Worm (Caenorhabditis elegans) whole organism, L1 larva: ENCODE results near the gene Y51B9A.5.

Experiments
- F16B12.6 ChIP-seq: fragments of 150-350 bp; optimal IDR thresholded peaks from 2 replicates; lab custom pipeline; 2014; ENCODE audit warnings: missing biosample characterization, missing genetic modification characterization
- Y116A8C.19 ChIP-seq: sonication (generic microtip); optimal IDR thresholded peaks from 2 replicates; lab custom pipeline; 2016; ENCODE audit warnings: missing compliant biosample characterization, missing genetic modification characterization, borderline replicate concordance
- ceh-90 ChIP-seq: sonication (generic microtip); optimal IDR thresholded peaks from 2 replicates; lab custom pipeline; 2016; ENCODE audit warnings: missing genetic modification characterization, missing compliant biosample characterization
- efl-1 ChIP-seq, 4 experiments: fragments of 150-350 bp; optimal IDR thresholded peaks in 3 of 4; peaks in 1 of 4; 1 replicate in 1 of 4; 2 replicates in 3 of 4; lab custom pipeline; 2014; ENCODE audit warnings: missing biosample characterization in 2 of 4, missing genetic modification characterization in 2 of 4, missing genetic modification reagents in 2 of 4
- efl-3 ChIP-seq: fragments of 200-800 bp; sonication (Bioruptor generic); optimal IDR thresholded peaks from 2 replicates; lab custom pipeline; 2018; ENCODE audit warnings: mild to moderate bottlenecking, missing genetic modification characterization, missing compliant biosample characterization
- egl-13 ChIP-seq: sonication (generic microtip); optimal IDR thresholded peaks from 2 replicates; lab custom pipeline; 2016; ENCODE audit warnings: missing genotype, missing genetic modification reagents, missing genetic modification characterization, missing compliant biosample characterization
- elt-2 ChIP-seq: sonication (generic microtip); optimal IDR thresholded peaks from 2 replicates; lab custom pipeline; 2016; ENCODE audit warnings: missing genetic modification characterization, mild to moderate bottlenecking, inconsistent platforms, missing compliant biosample characterization, missing genetic modification reagents
- fkh-10 ChIP-seq: sonication (generic microtip); optimal IDR thresholded peaks from 2 replicates; lab custom pipeline; 2017; ENCODE audit warnings: missing biosample characterization, missing genetic modification reagents, missing genetic modification characterization
- fkh-8 ChIP-seq: sonication (generic microtip); optimal IDR thresholded peaks from 2 replicates; lab custom pipeline; 2016; ENCODE audit warnings: mild to moderate bottlenecking, missing genetic modification characterization, missing compliant biosample characterization
- fos-1 ChIP-seq: fragments of 150-350 bp; optimal IDR thresholded peaks from 2 replicates; lab custom pipeline; 2014; ENCODE audit warnings: missing biosample characterization, missing genetic modification characterization
- grh-1 ChIP-seq: fragments of 200-800 bp; sonication (Bioruptor generic); IDR thresholded peaks from 2 replicates; pipeline ENCODE4 v1.3.6; 2022; ENCODE audit warnings: missing genetic modification reagents, missing genetic modification characterization, missing compliant biosample characterization
- hlh-17 ChIP-seq: fragments of 200-800 bp; sonication (Bioruptor generic); optimal IDR thresholded peaks from 2 replicates; lab custom pipeline; 2018; ENCODE audit warnings: missing genetic modification characterization, mild to moderate bottlenecking, missing compliant biosample characterization, moderate library complexity, borderline replicate concordance
- jun-1 ChIP-seq: fragments of 150-350 bp; optimal IDR thresholded peaks from 2 replicates; lab custom pipeline; 2014; ENCODE audit warnings: missing biosample characterization, missing genetic modification reagents, missing genetic modification characterization
- lin-15B ChIP-seq: fragments of 150-350 bp; sonication (generic microtip); optimal IDR thresholded peaks from 3 replicates; lab custom pipeline; 2014; ENCODE audit warnings: missing biosample characterization, missing genetic modification characterization
- lin-35 ChIP-seq, 2 experiments: fragments of 150-350 bp; optimal IDR thresholded peaks; 2 replicates each; lab custom pipeline; 2014; ENCODE audit warnings: missing biosample characterization in 2 of 2, missing genetic modification characterization in 2 of 2, missing genetic modification reagents in 2 of 2
- mab-9 ChIP-seq: fragments of 200-800 bp; sonication (Bioruptor generic); IDR thresholded peaks from 2 replicates; pipeline ENCODE4 v1.3.6; 2022; ENCODE audit warnings: missing genetic modification reagents, missing genetic modification characterization, missing compliant biosample characterization
- mef-2 ChIP-seq: fragments of 150-350 bp; optimal IDR thresholded peaks from 2 replicates; lab custom pipeline; 2014; ENCODE audit warnings: missing biosample characterization, missing genetic modification characterization
- mep-1 ChIP-seq: fragments of 150-350 bp; optimal IDR thresholded peaks from 2 replicates; lab custom pipeline; 2014; ENCODE audit warnings: missing biosample characterization, missing genetic modification characterization
- nhr-11 ChIP-seq: fragments of 150-350 bp; optimal IDR thresholded peaks from 2 replicates; lab custom pipeline; 2014; ENCODE audit warnings: missing biosample characterization, missing genetic modification characterization
- nhr-19 ChIP-seq: fragments of 200-800 bp; sonication (Bioruptor generic); conservative IDR thresholded peaks from 2 replicates; pipeline ENCODE4 v1.3.6; 2022; ENCODE audit warnings: missing genetic modification characterization, missing compliant biosample characterization
- nhr-20 ChIP-seq: sonication (generic microtip); optimal IDR thresholded peaks from 2 replicates; lab custom pipeline; 2016; ENCODE audit warnings: mild to moderate bottlenecking, missing genetic modification characterization, missing compliant biosample characterization
- nhr-47 ChIP-seq: sonication (generic microtip); optimal IDR thresholded peaks from 2 replicates; lab custom pipeline; 2016; ENCODE audit warnings: mild to moderate bottlenecking, missing genetic modification characterization, moderate library complexity, missing compliant biosample characterization
- nhr-85 ChIP-seq: sonication (generic microtip); peaks from one replicate; lab custom pipeline; 2016; ENCODE audit warnings: missing genetic modification characterization, inconsistent platforms, missing compliant biosample characterization
- pag-3 ChIP-seq: sonication (generic microtip); optimal IDR thresholded peaks from 2 replicates; lab custom pipeline; 2017; ENCODE audit warnings: missing genetic modification characterization, mild to moderate bottlenecking, missing compliant biosample characterization, antibody characterized with exemption, borderline replicate concordance; ENCODE audit not compliant: insufficient read depth
- pax-3 ChIP-seq: fragments of 200-800 bp; sonication (Bioruptor generic); optimal IDR thresholded peaks from 2 replicates; lab custom pipeline; 2018; ENCODE audit warnings: mild to moderate bottlenecking, missing genetic modification characterization, moderate library complexity, missing compliant biosample characterization
- snpc-4 ChIP-seq: fragments of 150-350 bp; optimal IDR thresholded peaks from 2 replicates; lab custom pipeline; 2014; ENCODE audit warnings: missing biosample characterization, missing genetic modification characterization
- tbx-2 ChIP-seq: sonication (generic microtip); optimal IDR thresholded peaks from 2 replicates; lab custom pipeline; 2016; ENCODE audit warnings: missing genetic modification characterization, missing compliant biosample characterization
- tlp-1 ChIP-seq: fragments of 150-350 bp; optimal IDR thresholded peaks from 2 replicates; lab custom pipeline; 2014; ENCODE audit warnings: missing biosample characterization, missing genetic modification characterization
- unc-30 ChIP-seq: sonication (generic microtip); optimal IDR thresholded peaks from 2 replicates; lab custom pipeline; 2017; ENCODE audit warnings: missing biosample characterization, missing genetic modification characterization
- unc-62 ChIP-seq: fragments of 150-350 bp; optimal IDR thresholded peaks from 2 replicates; lab custom pipeline; 2014; ENCODE audit warnings: missing biosample characterization, missing genetic modification reagents, missing genetic modification characterization
- unc-86 ChIP-seq: sonication (generic microtip); optimal IDR thresholded peaks from 2 replicates; lab custom pipeline; 2016; ENCODE audit warnings: missing genetic modification characterization, missing compliant biosample characterization
- ztf-4 ChIP-seq: fragments of 150-350 bp; optimal IDR thresholded peaks from 2 replicates; lab custom pipeline; 2014; ENCODE audit warnings: missing biosample characterization, missing genetic modification characterization

Gene Y51B9A.5

DNA sequence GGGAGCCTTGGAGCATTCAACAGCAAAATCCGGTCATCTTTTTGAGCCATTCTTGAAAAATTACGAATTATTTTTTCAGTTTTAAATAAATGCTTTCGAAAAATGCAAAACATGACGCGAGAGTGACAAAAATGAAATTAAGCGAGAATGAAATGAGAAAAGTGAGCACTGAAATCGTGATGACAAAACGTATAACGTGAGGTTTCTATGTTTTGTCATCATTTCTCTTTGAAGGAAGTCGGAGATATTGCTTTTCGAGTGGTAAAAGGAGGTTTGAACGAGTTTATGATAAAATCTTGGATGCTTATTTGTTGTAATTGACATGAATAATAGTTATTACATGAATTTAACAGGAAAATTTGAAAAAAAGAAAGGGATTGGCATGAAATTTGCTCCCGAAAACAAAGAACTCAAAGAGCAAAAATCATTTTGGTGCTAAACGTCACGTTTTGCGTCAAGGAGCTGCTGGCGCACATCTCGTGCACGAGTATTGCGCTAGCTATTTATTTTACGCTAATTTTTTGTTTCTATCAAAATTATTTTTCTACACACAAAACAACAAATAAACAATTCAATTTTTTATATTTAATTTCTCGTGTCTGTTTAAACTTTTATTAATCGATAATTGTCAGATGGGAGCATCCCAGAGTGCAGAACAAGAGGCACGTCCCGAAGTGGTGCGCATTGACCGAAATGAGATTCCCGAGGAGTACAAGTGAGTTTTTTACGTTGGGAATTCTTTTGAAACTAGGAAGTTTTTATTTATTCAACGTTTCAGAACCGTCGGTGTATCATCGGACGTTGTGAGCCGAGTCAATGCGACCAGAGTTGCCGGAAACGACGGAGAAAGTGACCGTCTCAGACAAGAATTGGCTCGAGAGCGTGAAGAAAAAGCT is 12.7 kb downstream of the Y51B9A.5 start, which contains the start of the genes gss-1 and chch-3 (continued):
- TF ChIP-seq nhr-19 (GFP tag; lab: Robert Waterston, UW): peak; percentile 77
- TF ChIP-seq nhr-11 (tag; lab: Kevin White, UChicago): peak; percentile 61
- TF ChIP-seq hlh-17: no peak
- no peak for TF ChIP-seq Y116A8C.19 (tag; lab: Kevin White, UChicago)
- peak; percentile 46 for TF ChIP-seq snpc-4
- peak; percentile 74 for TF ChIP-seq nhr-47 (tag; lab: Kevin White, UChicago)
- TF ChIP-seq nhr-20 (tag; lab: Kevin White, UChicago): peak; percentile 80
- TF ChIP-seq F16B12.6 (tag; lab: Kevin White, UChicago): peak; percentile 58
- TF ChIP-seq lin-35 (GFP tag; optimal IDR thresholded peaks at IDR 0.05; lab: Kevin White, UChicago): peak; percentile 75 to 81
- no peak for TF ChIP-seq ztf-4 (tag; lab: Kevin White, UChicago)
- no peak for TF ChIP-seq mef-2 (tag; lab: Kevin White, UChicago)
- peak; percentile 33 for TF ChIP-seq egl-13 (tag; lab: Kevin White, UChicago)
- TF ChIP-seq ceh-90 (tag; lab: Kevin White, UChicago): no peak

DNA sequence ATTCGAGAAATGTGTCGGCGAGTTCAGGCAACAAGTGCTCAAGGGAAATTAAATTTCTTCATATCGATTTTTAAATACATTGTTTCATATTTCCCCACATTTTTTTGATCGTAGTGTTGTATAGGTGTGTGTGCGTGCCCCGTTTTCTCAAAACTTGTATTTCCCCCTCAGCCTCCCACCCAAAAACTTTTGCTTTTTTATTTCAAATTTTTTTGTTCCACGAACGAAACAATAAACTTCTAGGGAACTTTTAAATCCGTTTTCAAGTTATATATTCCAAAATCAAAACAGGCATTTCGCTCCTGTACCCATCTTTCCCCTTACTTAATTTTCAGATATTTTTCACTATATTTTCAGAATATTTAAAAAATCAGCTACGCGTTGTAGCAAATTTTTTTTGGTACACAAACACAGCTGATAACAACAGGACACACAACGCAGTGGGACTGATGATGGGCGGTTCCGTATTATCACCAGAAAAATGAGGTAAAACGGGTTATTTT is 14.2 kb downstream of the Y51B9A.5 start, which contains the start of the genes M176.4 and M176.16:
M176.4 (plus strand) TSS at position 301 of the 503 bp plus-strand sequence.
M176.16 (plus strand) TSS at position 453 of the 503 bp plus-strand sequence.
- TF ChIP-seq efl-1 (optimal IDR thresholded peaks at IDR 0.05; lab: Kevin White, UChicago): no peak
- peak in 1 of 2 experiments; percentile 52 for TF ChIP-seq efl-1 (GFP tag; optimal IDR thresholded peaks at IDR 0.05 in 1 of 2; lab: Kevin White, UChicago)
- TF ChIP-seq nhr-85 (tag; lab: Kevin White, UChicago): peak; percentile 3
- no peak for TF ChIP-seq fos-1 (tag; lab: Kevin White, UChicago)

DNA sequence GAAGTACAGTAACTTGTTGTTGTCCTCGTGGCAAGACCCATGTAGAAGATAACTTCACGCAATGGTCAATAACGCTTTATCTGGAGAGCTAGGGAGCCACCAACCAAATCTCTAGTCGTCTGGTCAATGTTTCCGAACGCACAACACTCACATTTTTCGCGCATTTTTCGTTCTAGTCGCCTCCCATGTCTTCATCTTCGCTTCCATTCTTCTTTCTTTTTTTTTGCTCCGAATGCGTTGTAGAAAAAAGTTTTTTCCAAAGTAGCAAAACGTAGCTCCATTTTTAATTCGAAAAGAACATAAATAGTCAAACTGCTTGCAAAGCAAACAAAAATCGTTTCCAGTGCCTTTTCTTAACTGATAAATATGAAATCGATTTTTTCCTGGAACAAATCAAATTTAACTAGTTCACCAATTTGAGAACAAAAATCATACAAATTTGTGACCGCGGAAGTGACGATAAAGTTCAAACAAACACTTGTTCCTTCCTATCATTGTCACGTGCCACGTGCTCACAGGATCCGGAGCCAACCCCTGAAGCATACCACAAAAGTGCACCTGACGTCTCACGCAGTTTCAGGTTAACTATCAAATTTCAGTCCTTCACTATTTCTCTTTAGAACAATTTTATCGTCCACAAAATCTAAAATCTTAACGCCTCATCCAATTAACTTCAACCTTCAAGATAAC is 15.0 kb downstream of the Y51B9A.5 start:
- TF ChIP-seq fkh-10 (GFP tag; lab: Kevin White, UChicago): no peak
- peak; percentile 18 for TF ChIP-seq elt-2 (tag; lab: Kevin White, UChicago)
- TF ChIP-seq egl-13 (tag; lab: Kevin White, UChicago): no peak
- TF ChIP-seq mep-1 (tag; lab: Kevin White, UChicago): no peak
- TF ChIP-seq fkh-8: no peak
- no peak for TF ChIP-seq grh-1
- no peak for TF ChIP-seq unc-30

DNA sequence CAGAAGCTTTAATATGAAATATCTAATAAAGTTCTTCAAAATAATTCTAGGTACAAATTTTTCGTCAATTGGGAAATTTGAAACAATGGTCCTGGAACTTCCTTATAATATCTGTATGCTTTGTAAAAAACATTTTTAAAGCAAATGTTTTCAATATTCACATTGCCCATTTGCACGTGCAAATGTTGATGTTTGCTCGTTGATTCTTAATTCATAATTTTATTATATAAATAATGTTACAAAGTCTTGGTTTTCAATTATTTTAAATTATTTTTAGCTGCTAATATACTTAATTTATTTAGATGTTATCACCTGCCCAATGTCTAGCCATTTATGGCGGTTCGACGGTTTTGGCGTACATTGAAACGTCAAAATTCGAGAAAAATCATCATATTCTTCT is 18.0 kb downstream of the Y51B9A.5 start, which contains the start of gene M176.11:
M176.11 (plus strand) TSS at position 301 of the 400 bp plus-strand sequence.
- TF ChIP-seq hlh-17: no peak
- TF ChIP-seq tbx-2 (tag; lab: Kevin White, UChicago): no peak
- TF ChIP-seq nhr-47 (tag; lab: Kevin White, UChicago): no peak
- no peak for TF ChIP-seq jun-1 (tag; lab: Kevin White, UChicago)
- no peak for TF ChIP-seq unc-62 (GFP tag; lab: Kevin White, UChicago)
- TF ChIP-seq unc-86 (tag; lab: Kevin White, UChicago): no peak
- no peak for TF ChIP-seq tlp-1 (tag; lab: Kevin White, UChicago)
- TF ChIP-seq efl-3 (GFP tag; lab: Kevin White, UChicago): no peak

DNA sequence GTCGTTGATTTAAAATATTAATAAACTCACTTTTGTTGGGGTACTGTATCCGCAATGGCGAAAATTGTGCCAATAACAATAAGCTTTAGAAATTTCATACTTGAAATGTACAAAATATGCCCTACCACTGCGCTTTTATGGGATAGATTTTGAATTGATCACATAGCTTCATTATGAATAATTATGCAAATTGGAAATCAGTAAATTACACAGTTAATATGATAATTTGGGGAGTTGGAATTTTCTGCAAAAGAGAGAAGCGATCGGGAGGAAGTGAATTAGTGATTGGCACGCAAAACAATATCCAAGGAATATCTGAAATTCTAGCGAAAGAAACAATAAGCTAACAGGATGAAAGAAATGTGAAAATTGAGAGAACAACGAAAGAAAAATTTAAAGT is 22.1 kb downstream of the Y51B9A.5 start, which contains the start of gene M176.10:
M176.10 (minus strand) TSS at position 101 of the 400 bp plus-strand sequence.
- TF ChIP-seq tlp-1 (tag; lab: Kevin White, UChicago): no peak
- TF ChIP-seq pax-3 (tag; lab: Kevin White, UChicago): no peak
- no peak for TF ChIP-seq pag-3 (tag; lab: Kevin White, UChicago)
- no peak for TF ChIP-seq mab-9 (GFP tag; lab: Robert Waterston, UW)
- TF ChIP-seq lin-15B: no peak
